Worm (Caenorhabditis elegans): Measurements from ENCODE around the gene srx-59.

ce11 chrV:6998303-6998884 is 26.7 kb downstream of the srx-59 start, which contains the start of gene nhr-42:
- TF ChIP-seq zag-1 (tag; optimal IDR thresholded peaks at IDR 0.05) (no peak), blmp-1 (tag; optimal IDR thresholded peaks at IDR 0.05; ENCODE audit: insufficient read depth) (no peak), unc-39 (tag; optimal IDR thresholded peaks at IDR 0.05) (no peak), nhr-6 (tag; optimal IDR thresholded peaks at IDR 0.05) (no peak), ceh-16 (tag; optimal IDR thresholded peaks at IDR 0.05) (no peak), nhr-77 (tag; optimal IDR thresholded peaks at IDR 0.05) (no peak), elt-1 (tag; optimal IDR thresholded peaks at IDR 0.05) (no peak), nhr-11 (tag; optimal IDR thresholded peaks at IDR 0.05) (no peak), lin-11 (tag; optimal IDR thresholded peaks at IDR 0.05) (no peak), egl-27 (tag; optimal IDR thresholded peaks at IDR 0.05) (no peak)

Measured in whole organism, L2 larva.